Worm (Caenorhabditis elegans): ENCODE results near the gene F42H10.6.

DNA sequence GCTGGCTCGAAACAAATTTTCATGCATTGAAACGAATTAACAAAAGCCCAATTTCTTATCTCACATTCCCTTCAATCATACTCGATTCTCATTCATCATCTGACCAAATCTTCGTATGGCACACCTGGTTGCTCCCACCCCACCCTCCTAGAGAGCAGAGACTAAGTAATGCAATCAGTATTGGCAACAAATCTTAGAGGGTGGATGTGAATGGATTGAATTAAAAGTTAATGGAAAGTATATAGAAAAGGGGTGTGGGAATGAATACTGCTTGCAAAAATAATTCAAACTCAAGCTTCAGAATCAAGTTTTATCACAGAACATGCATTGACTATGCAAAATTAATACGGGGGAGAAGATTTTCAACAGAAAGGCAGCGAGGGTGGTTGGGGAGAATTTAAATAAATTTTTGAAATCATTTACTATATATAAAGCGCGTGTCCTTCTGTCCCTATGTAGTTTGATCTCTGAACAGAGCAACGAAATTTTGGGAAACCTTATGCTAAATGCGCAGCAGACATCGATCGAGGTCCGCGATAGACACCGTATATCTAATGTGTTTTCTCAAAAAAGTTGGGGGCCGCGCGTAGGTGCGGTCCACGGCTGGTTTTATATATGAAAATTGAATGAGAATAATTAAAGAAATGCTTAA is 42.4 kb downstream of the F42H10.6 start:
- TF ChIP-seq pqm-1 (tag; optimal IDR thresholded peaks at IDR 0.05) (no peak), egl-27 (tag; optimal IDR thresholded peaks at IDR 0.05) (no peak)
